Worm (Caenorhabditis elegans) whole organism, young adult: ENCODE data around the gene hpo-9.

Source experiments
- C06A6.2 ChIP-seq: fragments of 200-800 bp; sonication (Bioruptor generic); conservative IDR thresholded peaks from 2 replicates; pipeline ENCODE4 v1.3.6; 2022; ENCODE audit warnings: missing genetic modification characterization, missing compliant biosample characterization
- F22D6.2 ChIP-seq: sonication (generic microtip); optimal IDR thresholded peaks from 2 replicates; lab custom pipeline; 2016; ENCODE audit warnings: mild to moderate bottlenecking, missing genetic modification characterization, missing compliant biosample characterization
- F49E8.2 ChIP-seq: sonication (generic microtip); optimal IDR thresholded peaks from 3 replicates; lab custom pipeline; 2017; ENCODE audit warnings: missing genetic modification characterization, mild to moderate bottlenecking, missing compliant biosample characterization, antibody characterized with exemption, moderate library complexity; ENCODE audit not compliant: insufficient read depth
- F55B11.4 ChIP-seq: sonication (generic microtip); optimal IDR thresholded peaks from 2 replicates; lab custom pipeline; 2016; ENCODE audit warnings: missing compliant biosample characterization, missing genetic modification characterization, borderline replicate concordance; ENCODE audit not compliant: insufficient read depth
- F57A8.1 ChIP-seq: fragments of 200-800 bp; sonication (Bioruptor generic); optimal IDR thresholded peaks from 2 replicates; lab custom pipeline; 2018; ENCODE audit warnings: mild to moderate bottlenecking, missing genetic modification characterization, moderate library complexity, missing compliant biosample characterization
- F57C9.4 ChIP-seq: sonication (generic microtip); optimal IDR thresholded peaks from 2 replicates; lab custom pipeline; 2017; ENCODE audit warnings: mild to moderate bottlenecking, missing genetic modification characterization, missing compliant biosample characterization
- K11D2.4 ChIP-seq: fragments of 200-800 bp; sonication (Bioruptor generic); IDR thresholded peaks from 2 replicates; pipeline ENCODE4 v1.3.6; 2022; ENCODE audit warnings: missing genetic modification reagents, missing genetic modification characterization, missing compliant biosample characterization
- Y53F4B.3 ChIP-seq: fragments of 200-800 bp; sonication (Bioruptor generic); IDR thresholded peaks from 2 replicates; pipeline ENCODE4 v1.3.6; 2022; ENCODE audit warnings: missing genetic modification reagents, missing genetic modification characterization, missing compliant biosample characterization
- Y79H2A.3 ChIP-seq: fragments of 200-800 bp; sonication (Bioruptor generic); conservative IDR thresholded peaks from 2 replicates; pipeline ENCODE4 v1.3.6; 2022; ENCODE audit warnings: missing genetic modification reagents, missing genetic modification characterization, missing compliant biosample characterization
- ZK185.1 ChIP-seq: sonication (generic microtip); optimal IDR thresholded peaks from 2 replicates; lab custom pipeline; 2016; ENCODE audit warnings: mild to moderate bottlenecking, missing genetic modification characterization, missing compliant biosample characterization; ENCODE audit not compliant: poor library complexity, severe bottlenecking
- aptf-2 ChIP-seq: fragments of 200-800 bp; sonication (Bioruptor generic); conservative IDR thresholded peaks from 2 replicates; pipeline ENCODE4 v1.3.6; 2022; ENCODE audit warnings: missing genetic modification reagents, missing genetic modification characterization, missing compliant biosample characterization
- aptf-3 ChIP-seq: fragments of 200-800 bp; sonication (Bioruptor generic); IDR thresholded peaks from 2 replicates; pipeline ENCODE4 v1.3.6; 2022; ENCODE audit warnings: missing genetic modification characterization, missing compliant biosample characterization
- attf-3 ChIP-seq: fragments of 200-800 bp; sonication (Bioruptor generic); conservative IDR thresholded peaks from 2 replicates; pipeline ENCODE4 v1.3.6; 2022; ENCODE audit warnings: missing genetic modification reagents, missing genetic modification characterization, missing compliant biosample characterization
- ceh-100 ChIP-seq: fragments of 200-800 bp; sonication (Bioruptor generic); IDR thresholded peaks from 2 replicates; pipeline ENCODE4 v1.3.6; 2022; ENCODE audit warnings: missing genetic modification reagents, missing genetic modification characterization, missing compliant biosample characterization
- ceh-79 ChIP-seq: sonication (generic microtip); optimal IDR thresholded peaks from 2 replicates; lab custom pipeline; 2017; ENCODE audit warnings: mild to moderate bottlenecking, missing genetic modification characterization, missing compliant biosample characterization
- chd-7 ChIP-seq: sonication (generic microtip); optimal IDR thresholded peaks from 2 replicates; lab custom pipeline; 2016; ENCODE audit warnings: mild to moderate bottlenecking, missing genetic modification characterization, moderate library complexity, missing compliant biosample characterization
- dpff-1 ChIP-seq: sonication (generic microtip); optimal IDR thresholded peaks from 2 replicates; lab custom pipeline; 2017; ENCODE audit warnings: mild to moderate bottlenecking, missing genetic modification characterization, missing compliant biosample characterization
- dpl-1 ChIP-seq: fragments of 150-350 bp; optimal IDR thresholded peaks from 2 replicates; lab custom pipeline; 2014; ENCODE audit warnings: missing biosample characterization, missing genetic modification reagents, missing genetic modification characterization
- egl-18 ChIP-seq: fragments of 200-800 bp; sonication (Bioruptor generic); IDR thresholded peaks from 2 replicates; pipeline ENCODE4 v1.3.6; 2022; ENCODE audit warnings: missing genetic modification reagents, missing genetic modification characterization, missing compliant biosample characterization
- egrh-3 ChIP-seq: fragments of 200-800 bp; sonication (Bioruptor generic); IDR thresholded peaks from 2 replicates; pipeline ENCODE4 v1.3.6; 2022; ENCODE audit warnings: missing genetic modification reagents, missing genetic modification characterization, missing compliant biosample characterization
- ets-4 ChIP-seq: fragments of 200-800 bp; sonication (Bioruptor generic); optimal IDR thresholded peaks from 2 replicates; lab custom pipeline; 2018; ENCODE audit warnings: mild to moderate bottlenecking, missing genetic modification characterization, missing compliant biosample characterization
- gei-17 ChIP-seq: fragments of 200-800 bp; sonication (Bioruptor generic); optimal IDR thresholded peaks from 2 replicates; lab custom pipeline; 2018; ENCODE audit warnings: mild to moderate bottlenecking, missing genetic modification characterization, missing compliant biosample characterization
- hrde-1 ChIP-seq: sonication (generic microtip); optimal IDR thresholded peaks from 2 replicates; lab custom pipeline; 2016; ENCODE audit warnings: missing genetic modification characterization, mild to moderate bottlenecking, missing compliant biosample characterization, moderate library complexity, missing genotype, missing genetic modification reagents, borderline replicate concordance
- hsf-1 ChIP-seq: fragments of 200-800 bp; sonication (Bioruptor generic); IDR thresholded peaks from 2 replicates; pipeline ENCODE4 v1.3.6; 2022; ENCODE audit warnings: missing genetic modification reagents, missing genetic modification characterization, missing compliant biosample characterization
- lin-26 ChIP-seq: fragments of 200-800 bp; sonication (Bioruptor generic); IDR thresholded peaks from 2 replicates; pipeline ENCODE4 v1.3.6; 2022; ENCODE audit warnings: missing genetic modification reagents, missing genetic modification characterization, missing compliant biosample characterization
- lin-35 ChIP-seq, 3 experiments: fragments of 150-350 bp in 2 of 3; sonication (generic microtip) in 1 of 3; optimal IDR thresholded peaks; 2 replicates each; lab custom pipeline; 2014 to 2018; ENCODE audit warnings: missing biosample characterization in 3 of 3, missing genetic modification characterization in 3 of 3, missing genetic modification reagents in 3 of 3
- lin-54 ChIP-seq: fragments of 200-800 bp; sonication (Bioruptor generic); optimal IDR thresholded peaks from 2 replicates; lab custom pipeline; 2018; ENCODE audit warnings: mild to moderate bottlenecking, missing genetic modification characterization, missing compliant biosample characterization
- lsl-1 ChIP-seq: fragments of 200-800 bp; sonication (Bioruptor generic); optimal IDR thresholded peaks from 2 replicates; lab custom pipeline; 2018; ENCODE audit warnings: mild to moderate bottlenecking, missing genetic modification characterization, moderate library complexity, missing compliant biosample characterization
- madf-6 ChIP-seq: fragments of 200-800 bp; sonication (Bioruptor generic); IDR thresholded peaks from 2 replicates; pipeline ENCODE4 v1.3.6; 2022; ENCODE audit warnings: missing genetic modification reagents, missing genetic modification characterization, missing compliant biosample characterization
- mxl-1 ChIP-seq: sonication (generic microtip); optimal IDR thresholded peaks from 2 replicates; lab custom pipeline; 2016; ENCODE audit warnings: missing genetic modification characterization, missing compliant biosample characterization
- nhr-27 ChIP-seq: fragments of 200-800 bp; sonication (Bioruptor generic); optimal IDR thresholded peaks from 2 replicates; lab custom pipeline; 2018; ENCODE audit warnings: mild to moderate bottlenecking, missing genetic modification characterization, moderate library complexity, missing compliant biosample characterization
- pha-4 ChIP-seq: fragments of 150-350 bp; sonication (generic microtip); optimal IDR thresholded peaks from 2 replicates; lab custom pipeline; 2014; ENCODE audit warnings: missing biosample characterization, missing genetic modification reagents, missing genetic modification characterization
- repo-1 ChIP-seq: sonication (generic microtip); optimal IDR thresholded peaks from 2 replicates; lab custom pipeline; 2017; ENCODE audit warnings: mild to moderate bottlenecking, missing genetic modification characterization, missing compliant biosample characterization
- sdz-38 ChIP-seq: sonication (generic microtip); optimal IDR thresholded peaks from 2 replicates; lab custom pipeline; 2016; ENCODE audit warnings: missing genotype, missing genetic modification characterization, missing compliant biosample characterization
- snpc-1.3 ChIP-seq: sonication (generic microtip); optimal IDR thresholded peaks from 2 replicates; lab custom pipeline; 2017; ENCODE audit warnings: missing genetic modification characterization, mild to moderate bottlenecking, missing compliant biosample characterization, antibody characterized with exemption, moderate library complexity, missing genotype, missing genetic modification reagents; ENCODE audit not compliant: insufficient read depth
- somi-1 ChIP-seq: fragments of 200-800 bp; sonication (Bioruptor generic); optimal IDR thresholded peaks from 2 replicates; lab custom pipeline; 2018; ENCODE audit warnings: mild to moderate bottlenecking, missing genetic modification characterization, missing compliant biosample characterization
- tbx-9 ChIP-seq: sonication (generic microtip); optimal IDR thresholded peaks from 2 replicates; lab custom pipeline; 2016; ENCODE audit warnings: borderline replicate concordance, missing genetic modification characterization, inconsistent platforms, missing compliant biosample characterization
- tlf-1 ChIP-seq: fragments of 200-800 bp; sonication (Bioruptor generic); optimal IDR thresholded peaks from 2 replicates; lab custom pipeline; 2018; ENCODE audit warnings: mild to moderate bottlenecking, missing genetic modification characterization, missing compliant biosample characterization
- unc-130 ChIP-seq: sonication (generic microtip); optimal IDR thresholded peaks from 2 replicates; lab custom pipeline; 2016; ENCODE audit warnings: missing genetic modification reagents, missing genetic modification characterization, missing compliant biosample characterization
- xnd-1 ChIP-seq: sonication (generic microtip); optimal IDR thresholded peaks from 2 replicates; lab custom pipeline; 2016; ENCODE audit warnings: missing genotype, missing genetic modification reagents, missing genetic modification characterization, missing compliant biosample characterization
- ztf-22 ChIP-seq: fragments of 200-800 bp; sonication (Bioruptor generic); optimal IDR thresholded peaks from 2 replicates; lab custom pipeline; 2018; ENCODE audit warnings: mild to moderate bottlenecking, missing genetic modification characterization, moderate library complexity, missing compliant biosample characterization
- ztf-28 ChIP-seq: fragments of 200-800 bp; sonication (Bioruptor generic); IDR thresholded peaks from 2 replicates; pipeline ENCODE4 v1.3.6; 2022; ENCODE audit warnings: missing genetic modification reagents, missing genetic modification characterization, missing compliant biosample characterization
- ztf-3 ChIP-seq: fragments of 200-800 bp; sonication (Bioruptor generic); optimal IDR thresholded peaks from 2 replicates; lab custom pipeline; 2018; ENCODE audit warnings: mild to moderate bottlenecking, missing genetic modification characterization, missing compliant biosample characterization

hpo-9 gene

DNA sequence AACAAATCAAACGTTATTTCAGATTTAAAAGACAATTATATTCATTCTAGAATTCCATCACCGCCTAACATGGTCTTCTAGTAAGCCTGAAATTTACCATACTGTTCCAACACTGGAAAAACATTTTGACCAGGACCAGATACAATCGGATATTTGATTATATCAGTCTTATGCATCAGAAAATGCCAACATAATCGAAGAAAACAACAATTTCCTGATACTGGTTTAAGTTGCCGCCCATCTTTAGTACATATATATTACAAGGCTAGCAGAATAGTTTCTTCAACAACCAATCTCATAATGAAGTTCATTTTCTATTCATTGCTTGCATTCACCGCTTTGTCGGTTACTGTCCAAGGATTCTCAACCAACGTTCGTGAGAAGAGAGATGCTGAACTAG is 22.0 kb upstream of the hpo-9 start, which contains the start of gene C13A2.12:
Gene C13A2.12, plus strand, starts transcription at position 301 of the 400 bp plus-strand sequence.
- TF ChIP-seq pha-4 (tag; lab: Kevin White, UChicago) (no peak), ztf-3 (GFP tag; lab: Kevin White, UChicago) (no peak), egrh-3 (GFP tag; lab: Robert Waterston, UW) (no peak), lin-54 (no peak), Y53F4B.3 (GFP tag; lab: Robert Waterston, UW) (no peak), dpl-1 (GFP tag; lab: Kevin White, UChicago) (no peak), F22D6.2 (no peak), attf-3 (GFP tag; lab: Robert Waterston, UW) (no peak), ets-4 (GFP tag; lab: Kevin White, UChicago) (no peak), tlf-1 (GFP tag; lab: Kevin White, UChicago) (no peak), K11D2.4 (GFP tag; lab: Robert Waterston, UW) (no peak), aptf-3 (no peak), gei-17 (GFP tag; lab: Kevin White, UChicago) (no peak)

DNA sequence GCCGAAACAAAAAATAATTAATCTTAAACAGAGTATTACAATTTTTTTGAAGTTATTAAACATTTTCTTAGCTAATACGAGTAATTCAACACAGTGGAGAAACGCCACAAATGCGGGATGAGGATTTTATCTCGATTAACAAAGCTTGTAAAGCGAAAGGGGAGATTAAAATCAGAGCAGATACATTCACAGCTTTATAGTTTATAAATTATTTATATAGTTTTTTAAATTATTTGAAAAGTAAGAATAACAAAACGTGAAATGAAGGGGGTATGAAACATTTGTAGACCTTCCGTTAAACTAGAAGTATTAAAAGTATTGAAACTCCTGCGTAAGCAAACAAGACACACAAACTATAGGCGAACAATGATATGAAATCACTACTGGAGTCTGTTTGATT is 18.2 kb upstream of the hpo-9 start, which contains the start of gene C05C8.8:
Gene C05C8.8, minus strand, starts transcription at position 101 of the 400 bp plus-strand sequence.
- no peak for TF ChIP-seq aptf-2 (GFP tag; lab: Robert Waterston, UW)
- TF ChIP-seq xnd-1 (tag; lab: Kevin White, UChicago): no peak
- TF ChIP-seq lin-35 (GFP tag; optimal IDR thresholded peaks at IDR 0.05; lab: Kevin White, UChicago): no peak
- no peak for TF ChIP-seq ztf-28 (GFP tag; lab: Robert Waterston, UW)
- no peak for TF ChIP-seq dpff-1 (tag; lab: Kevin White, UChicago)
- no peak for TF ChIP-seq repo-1 (tag; lab: Kevin White, UChicago)
- no peak for TF ChIP-seq sdz-38 (tag; lab: Kevin White, UChicago)
- no peak for TF ChIP-seq ceh-100 (GFP tag; lab: Robert Waterston, UW)
- TF ChIP-seq, all 124 proteins: peak for 0

DNA sequence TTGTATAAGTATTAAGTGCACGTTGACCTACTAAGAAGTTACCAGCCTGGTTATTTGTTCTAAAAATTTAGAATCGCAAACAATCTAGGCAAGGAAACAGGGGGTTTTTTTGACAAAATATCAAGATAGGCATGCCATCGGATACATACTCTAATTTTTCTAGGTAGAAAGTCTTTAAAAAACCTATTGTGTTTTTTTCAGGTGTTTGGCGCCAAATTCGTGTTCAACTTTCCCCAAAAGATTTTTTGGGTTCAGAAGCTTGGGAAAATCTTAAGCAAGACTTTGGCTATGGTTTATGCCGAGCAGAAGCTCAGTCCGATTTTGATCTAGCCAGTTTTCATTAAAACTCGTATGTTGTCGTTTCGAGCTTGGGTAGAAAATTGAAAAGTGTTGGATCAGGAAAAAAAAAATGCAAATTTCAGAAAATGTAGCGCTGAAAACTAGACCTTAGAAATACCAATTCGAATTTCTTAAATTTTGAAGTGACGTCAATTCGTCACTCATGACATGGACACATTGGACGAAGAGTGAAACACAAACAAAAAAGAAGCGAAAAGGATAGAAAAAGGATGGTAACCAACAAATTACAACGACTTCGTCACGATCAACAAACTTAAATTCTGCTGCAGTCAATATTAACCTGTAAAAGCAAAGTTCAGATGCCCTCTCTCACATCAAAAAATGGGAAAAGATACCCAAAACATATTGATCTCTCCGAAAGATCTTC is 11.5 kb upstream of the hpo-9 start:
- TF ChIP-seq hsf-1: no peak
- TF ChIP-seq snpc-1.3 (tag; lab: Kevin White, UChicago): no peak
- TF ChIP-seq attf-3 (GFP tag; lab: Robert Waterston, UW): no peak
- no peak for TF ChIP-seq lin-35 (GFP tag; optimal IDR thresholded peaks at IDR 0.05; lab: Kevin White, UChicago)
- no peak for TF ChIP-seq madf-6 (GFP tag; lab: Robert Waterston, UW)
- no peak for TF ChIP-seq F49E8.2 (tag; lab: Kevin White, UChicago)
- no peak for TF ChIP-seq F57A8.1 (GFP tag; lab: Kevin White, UChicago)
- no peak for TF ChIP-seq ztf-22
- no peak for TF ChIP-seq ZK185.1 (tag; lab: Kevin White, UChicago)
- TF ChIP-seq ztf-3 (GFP tag; lab: Kevin White, UChicago): no peak
- TF ChIP-seq C06A6.2 (GFP tag; lab: Robert Waterston, UW): no peak
- no peak for TF ChIP-seq nhr-27 (tag; lab: Kevin White, UChicago)
- no peak for TF ChIP-seq lin-26
- no peak for TF ChIP-seq chd-7 (tag; lab: Kevin White, UChicago)

DNA sequence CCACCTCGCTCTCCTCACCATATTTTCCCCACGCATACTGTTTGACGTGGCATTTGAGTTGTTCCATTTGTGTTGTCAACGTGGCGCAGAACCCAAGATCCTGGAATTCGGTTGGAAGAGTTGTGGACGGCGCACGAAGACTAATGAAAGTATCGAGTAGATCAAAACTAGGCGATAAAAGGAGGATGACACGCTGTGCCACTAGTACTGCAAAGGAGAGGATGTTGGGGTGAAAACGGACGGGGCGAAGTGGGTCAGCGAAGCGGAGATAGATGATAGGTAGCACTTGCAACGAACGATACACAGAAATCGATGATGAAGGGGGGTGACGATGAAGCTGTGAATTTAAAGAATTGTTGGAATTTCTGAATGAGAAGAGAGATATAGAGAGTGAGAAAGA is 10.0 kb upstream of the hpo-9 start, which contains the start of gene C05C8.7:
Gene C05C8.7, minus strand, starts transcription at position 100 of the 400 bp plus-strand sequence.
- no peak for TF ChIP-seq somi-1 (GFP tag; lab: Kevin White, UChicago)
- TF ChIP-seq tbx-9 (tag; lab: Kevin White, UChicago): no peak
- no peak for TF ChIP-seq mxl-1 (tag; lab: Kevin White, UChicago)
- TF ChIP-seq ceh-79 (tag; lab: Kevin White, UChicago): no peak
- TF ChIP-seq lsl-1: no peak
- TF ChIP-seq F57C9.4 (tag; lab: Kevin White, UChicago): no peak
- no peak for TF ChIP-seq hrde-1 (tag; lab: Kevin White, UChicago)
- no peak for TF ChIP-seq F55B11.4 (tag; lab: Kevin White, UChicago)
- TF ChIP-seq egl-18 (GFP tag; lab: Robert Waterston, UW): no peak
- TF ChIP-seq unc-130 (GFP tag; lab: Kevin White, UChicago): no peak
- TF ChIP-seq pha-4 (tag; lab: Kevin White, UChicago): no peak
- no peak for TF ChIP-seq Y79H2A.3 (GFP tag; lab: Robert Waterston, UW)
